Worm (Caenorhabditis elegans): ENCODE measurements around the gene str-41.

str-41 gene

DNA sequence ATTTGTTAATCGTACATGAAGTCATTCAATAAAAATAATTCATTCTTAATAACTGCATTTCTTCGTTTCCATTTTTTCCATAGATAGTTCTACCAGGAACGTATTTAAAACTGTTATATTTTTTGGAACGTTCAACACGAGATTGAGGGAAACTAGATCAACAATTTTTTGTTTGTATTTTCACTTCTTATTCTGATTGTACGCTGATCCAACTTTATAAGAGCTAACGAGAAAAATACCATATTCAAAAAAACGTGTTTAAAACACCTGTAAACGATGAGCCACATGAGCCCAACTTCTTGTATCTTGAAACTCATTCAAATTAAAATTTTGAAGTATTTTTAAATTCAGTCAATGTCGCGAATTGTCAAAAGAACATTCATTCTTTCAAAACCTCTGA, 4.8 kb downstream of the str-41 start:
- TF ChIP-seq ceh-13 (GFP tag; optimal IDR thresholded peaks at IDR 0.05) (no peak), flt-1 (GFP tag; IDR thresholded peaks at IDR 0.05) (no peak), aly-1 (tag; optimal IDR thresholded peaks at IDR 0.05) (no peak), sea-1 (GFP tag; conservative IDR thresholded peaks at IDR 0.05) (no peak), hmg-4 (GFP tag; optimal IDR thresholded peaks at IDR 0.05) (no peak), hnd-1 (tag; optimal IDR thresholded peaks at IDR 0.05) (no peak), ets-7 (tag; optimal IDR thresholded peaks at IDR 0.05) (no peak), tbx-11 (GFP tag; IDR thresholded peaks at IDR 0.05) (no peak), B0310.2 (tag; optimal IDR thresholded peaks at IDR 0.05) (no peak), scrt-1 (GFP tag; IDR thresholded peaks at IDR 0.05) (no peak), ama-1 (optimal IDR thresholded peaks at IDR 0.05) (no peak)

- TF ChIP-seq ets-7 (tag; optimal IDR thresholded peaks at IDR 0.05) (no peak), B0310.2 (tag; optimal IDR thresholded peaks at IDR 0.05) (no peak), hmg-4 (GFP tag; optimal IDR thresholded peaks at IDR 0.05) (no peak), ceh-13 (GFP tag; optimal IDR thresholded peaks at IDR 0.05) (no peak), flt-1 (GFP tag; IDR thresholded peaks at IDR 0.05) (no peak), tra-4 (tag; optimal IDR thresholded peaks at IDR 0.05) (no peak), sea-1 (GFP tag; conservative IDR thresholded peaks at IDR 0.05) (no peak), tbx-11 (GFP tag; IDR thresholded peaks at IDR 0.05) (no peak), aly-1 (tag; optimal IDR thresholded peaks at IDR 0.05) (no peak), ceh-36 (tag; optimal IDR thresholded peaks at IDR 0.05) (no peak), hmbx-1 (tag; optimal IDR thresholded peaks at IDR 0.05) (no peak), hnd-1 (tag; optimal IDR thresholded peaks at IDR 0.05) (no peak), ama-1 (optimal IDR thresholded peaks at IDR 0.05) (no peak), tbx-37 (GFP tag; conservative IDR thresholded peaks at IDR 0.05) (no peak)
Measured at ce11 chrV:7417018-7417716, 5.4 kb downstream of the str-41 start, which contains the start of gene srw-67. Gene srw-67 (plus strand): TSS chrV:7417660.

DNA sequence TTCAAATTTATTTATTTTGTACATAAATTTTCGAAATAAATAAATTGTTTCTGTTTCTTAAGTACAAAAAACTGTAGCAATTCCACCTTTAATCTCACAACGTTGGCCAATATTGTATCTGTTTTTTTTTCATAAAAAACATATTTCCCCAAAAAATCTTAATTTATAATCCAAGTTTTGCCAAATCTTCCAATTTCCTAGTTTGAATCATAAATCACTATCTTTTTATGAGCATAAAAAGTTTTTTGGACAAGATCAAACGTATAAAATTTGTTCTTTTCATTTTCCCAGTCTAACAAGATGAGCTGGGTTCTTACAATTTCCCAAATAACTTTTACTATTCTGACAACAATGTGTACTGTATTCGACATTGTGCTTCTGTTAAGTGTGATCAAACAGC, 8.4 kb downstream of the str-41 start, which contains the start of gene srxa-4:
Gene srxa-4, plus strand, starts transcription at position 301 of the 400 bp plus-strand sequence.
- TF ChIP-seq B0310.2 (tag; optimal IDR thresholded peaks at IDR 0.05) (no peak), ceh-13 (GFP tag; optimal IDR thresholded peaks at IDR 0.05) (no peak), F13C5.2 (tag; optimal IDR thresholded peaks at IDR 0.05) (no peak), pes-1 (GFP tag; IDR thresholded peaks at IDR 0.05) (no peak), hmbx-1 (tag; optimal IDR thresholded peaks at IDR 0.05) (no peak)

ce11 chrV:7424336-7424735, 12.5 kb downstream of the str-41 start, which contains the start of gene F18E3.10:
Gene F18E3.10 (minus strand): TSS chrV:7424436.
- TF ChIP-seq ceh-36 (tag; optimal IDR thresholded peaks at IDR 0.05) (no peak), tra-4 (tag; optimal IDR thresholded peaks at IDR 0.05) (no peak), pes-1 (GFP tag; IDR thresholded peaks at IDR 0.05) (no peak), sea-1 (GFP tag; conservative IDR thresholded peaks at IDR 0.05) (no peak)

- TF ChIP-seq hmbx-1 (tag; optimal IDR thresholded peaks at IDR 0.05) (no peak), aly-1 (tag; optimal IDR thresholded peaks at IDR 0.05) (no peak), flt-1 (GFP tag; IDR thresholded peaks at IDR 0.05) (no peak), tbx-11 (GFP tag; IDR thresholded peaks at IDR 0.05) (no peak), hmg-4 (GFP tag; optimal IDR thresholded peaks at IDR 0.05) (no peak), ets-7 (tag; optimal IDR thresholded peaks at IDR 0.05) (no peak), ceh-13 (GFP tag; optimal IDR thresholded peaks at IDR 0.05) (no peak), hnd-1 (tag; optimal IDR thresholded peaks at IDR 0.05) (no peak), ama-1 (optimal IDR thresholded peaks at IDR 0.05) (no peak), tra-4 (tag; optimal IDR thresholded peaks at IDR 0.05) (no peak)
Measured at ce11 chrV:7426594-7426993, 14.8 kb downstream of the str-41 start, which contains the start of gene srw-68. Gene srw-68 (minus strand): TSS chrV:7426694.

DNA sequence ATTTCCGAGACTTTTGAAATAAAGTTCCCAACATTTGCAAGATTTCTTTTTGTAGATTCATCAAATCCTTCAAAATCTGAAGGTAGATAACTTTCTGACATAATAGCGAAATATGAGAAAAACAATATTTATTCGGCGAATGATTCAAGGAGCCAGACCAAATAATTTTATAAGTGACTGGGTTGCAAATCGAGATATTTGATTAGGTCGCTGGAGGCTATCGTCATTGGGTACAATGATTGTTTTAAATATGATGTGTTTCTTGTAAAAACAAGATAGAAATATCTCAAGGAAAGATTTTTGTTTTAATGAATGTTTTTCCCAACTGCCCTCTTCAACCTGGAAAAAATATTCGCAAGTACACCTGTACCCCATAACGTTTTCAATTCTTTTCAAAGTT, 17.1 kb downstream of the str-41 start, which contains the start of gene srw-69:
Gene srw-69, minus strand, starts transcription at position 101 of the 400 bp plus-strand sequence.
- TF ChIP-seq flt-1 (GFP tag; IDR thresholded peaks at IDR 0.05) (no peak), B0310.2 (tag; optimal IDR thresholded peaks at IDR 0.05) (no peak), pes-1 (GFP tag; IDR thresholded peaks at IDR 0.05) (no peak), tbx-37 (GFP tag; conservative IDR thresholded peaks at IDR 0.05) (no peak), ceh-13 (GFP tag; optimal IDR thresholded peaks at IDR 0.05) (no peak), F13C5.2 (tag; optimal IDR thresholded peaks at IDR 0.05) (no peak), tra-4 (tag; optimal IDR thresholded peaks at IDR 0.05) (no peak), aly-1 (tag; optimal IDR thresholded peaks at IDR 0.05) (no peak), ceh-36 (tag; optimal IDR thresholded peaks at IDR 0.05) (no peak), hmg-4 (GFP tag; optimal IDR thresholded peaks at IDR 0.05) (no peak), sea-1 (GFP tag; conservative IDR thresholded peaks at IDR 0.05) (no peak), hnd-1 (tag; optimal IDR thresholded peaks at IDR 0.05) (no peak)

- TF ChIP-seq scrt-1 (GFP tag; IDR thresholded peaks at IDR 0.05), result no peak
- TF ChIP-seq hmbx-1 (tag; optimal IDR thresholded peaks at IDR 0.05), result no peak
- TF ChIP-seq flt-1 (GFP tag; IDR thresholded peaks at IDR 0.05), result no peak
- TF ChIP-seq ceh-13 (GFP tag; optimal IDR thresholded peaks at IDR 0.05), result no peak
- no peak for TF ChIP-seq tbx-37 (GFP tag; conservative IDR thresholded peaks at IDR 0.05)
- no peak for TF ChIP-seq sea-1 (GFP tag; conservative IDR thresholded peaks at IDR 0.05)
- no peak for TF ChIP-seq ceh-36 (tag; optimal IDR thresholded peaks at IDR 0.05)
- TF ChIP-seq hnd-1 (tag; optimal IDR thresholded peaks at IDR 0.05), result no peak
- no peak for TF ChIP-seq hmg-4 (GFP tag; optimal IDR thresholded peaks at IDR 0.05)
- TF ChIP-seq aly-1 (tag; optimal IDR thresholded peaks at IDR 0.05), result no peak
- no peak for TF ChIP-seq ets-7 (tag; optimal IDR thresholded peaks at IDR 0.05)
- no peak for TF ChIP-seq pes-1 (GFP tag; IDR thresholded peaks at IDR 0.05)
- TF ChIP-seq B0310.2 (tag; optimal IDR thresholded peaks at IDR 0.05), result no peak
- no peak for TF ChIP-seq F13C5.2 (tag; optimal IDR thresholded peaks at IDR 0.05)
- TF ChIP-seq tbx-11 (GFP tag; IDR thresholded peaks at IDR 0.05), result no peak
- TF ChIP-seq tra-4 (tag; optimal IDR thresholded peaks at IDR 0.05), result no peak
- TF ChIP-seq ama-1 (optimal IDR thresholded peaks at IDR 0.05), result no peak
Measured at ce11 chrV:7431016-7431415, 19.2 kb downstream of the str-41 start, which contains the start of gene srw-71. Gene srw-71 (minus strand): TSS chrV:7431116.
